Fruit fly (Drosophila melanogaster): ENCODE results near the gene mahe.

DNA sequence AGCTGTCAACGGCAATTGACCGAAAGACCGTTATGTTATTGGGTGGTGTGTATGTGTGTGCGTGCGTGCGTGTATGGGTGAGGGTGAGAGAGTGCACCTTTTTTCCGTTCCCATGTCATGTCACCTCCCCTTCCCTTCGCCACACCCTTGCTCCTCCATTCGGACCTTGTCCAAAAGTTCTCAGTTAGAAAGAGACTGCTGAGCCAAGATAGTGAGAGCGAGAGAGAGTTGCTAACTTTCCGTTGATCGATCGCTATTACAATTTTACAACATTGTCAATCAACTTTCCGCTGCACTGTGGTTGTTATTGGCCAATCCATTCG, 7.3 kb upstream of the mahe start:
- no peak for TF ChIP-seq bab1 (GFP tag; optimal IDR thresholded peaks at IDR 0.05)
- TF ChIP-seq CG11617 (GFP tag; optimal IDR thresholded peaks at IDR 0.05): no peak
- TF ChIP-seq cic (GFP tag; optimal IDR thresholded peaks at IDR 0.05): no peak
- TF ChIP-seq Clk (GFP tag; optimal IDR thresholded peaks at IDR 0.05): no peak
- TF ChIP-seq CG7101 (tag; optimal IDR thresholded peaks at IDR 0.05): no peak
- peak; percentile 100 for TF ChIP-seq ovo (GFP tag; optimal IDR thresholded peaks at IDR 0.05)
- TF ChIP-seq toe (GFP tag; optimal IDR thresholded peaks at IDR 0.05): no peak
- TF ChIP-seq CG5204 (GFP tag; optimal IDR thresholded peaks at IDR 0.05): peak; percentile 14
- TF ChIP-seq pad (GFP tag; optimal IDR thresholded peaks at IDR 0.05): peak; percentile 38
- TF ChIP-seq Hr96 (GFP tag; optimal IDR thresholded peaks at IDR 0.05): no peak
- no peak for TF ChIP-seq tj (GFP tag; optimal IDR thresholded peaks at IDR 0.05)
